Fruit fly (Drosophila melanogaster): Measurements from ENCODE around the gene CG7376.

The CG7376 gene

DNA sequence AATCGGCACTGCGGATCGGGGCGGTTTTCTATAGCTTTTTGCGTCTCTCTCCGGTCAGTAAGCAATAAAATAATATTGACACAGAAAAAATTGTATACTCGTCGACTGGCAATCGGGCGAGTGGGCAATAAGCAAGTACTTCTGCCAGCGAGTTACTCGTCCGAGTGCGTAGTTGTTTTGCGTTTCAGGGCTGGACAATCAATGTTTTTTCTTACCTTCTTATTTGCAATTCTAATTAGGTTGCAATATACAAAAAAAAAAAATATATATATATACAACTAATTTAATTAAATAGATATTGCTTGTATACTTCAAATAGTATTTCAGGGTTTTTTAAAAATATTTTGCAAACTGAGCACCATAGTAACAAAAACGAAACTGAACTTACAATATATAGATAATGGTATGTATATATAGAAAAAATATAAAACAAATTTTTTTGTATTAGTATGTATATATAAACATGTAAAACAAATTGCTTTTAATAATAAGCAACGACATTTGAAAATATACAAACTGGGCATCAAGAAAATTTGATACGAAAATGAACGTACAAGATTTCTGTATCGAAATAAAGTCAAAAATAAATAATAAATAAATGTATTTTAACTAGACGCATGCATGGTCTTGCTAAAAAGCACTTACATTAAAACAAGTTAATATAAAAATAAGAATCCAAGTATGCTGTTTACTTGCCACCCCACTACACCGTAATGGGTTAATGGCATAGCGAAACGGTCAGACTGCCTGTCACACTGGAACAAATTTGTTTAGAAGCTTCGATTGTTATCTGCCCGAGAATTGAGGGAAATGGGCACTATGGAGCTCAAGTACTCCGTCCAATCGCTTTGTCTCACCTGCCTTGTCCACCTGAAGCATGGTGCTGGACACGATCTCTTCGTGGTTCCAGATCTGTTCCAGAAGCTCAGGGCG lies 15.2 kb downstream of the CG7376 start, which contains the start of the genes D19A and CG7386 (continued):
- peak; percentile 32 for TF ChIP-seq CG8632 (GFP tag; optimal IDR thresholded peaks at IDR 0.05)
- TF ChIP-seq CG15336 (GFP tag; IDR thresholded peaks at IDR 0.05) = peak; percentile 50
- no peak for TF ChIP-seq vri (GFP tag; optimal IDR thresholded peaks at IDR 0.05)
- TF ChIP-seq eg (GFP tag; IDR thresholded peaks at IDR 0.05) = peak; percentile 53; the same call in 2 of the 3 replicates
- no peak for TF ChIP-seq Smox (GFP tag; optimal IDR thresholded peaks at IDR 0.05)
- peak; percentile 21 for TF ChIP-seq CG1621 (tag; optimal IDR thresholded peaks at IDR 0.05)
- peak; percentile 10 for TF ChIP-seq Lpt (GFP tag; optimal IDR thresholded peaks at IDR 0.05)
- peak; percentile 56 for TF ChIP-seq CG32006 (GFP tag; optimal IDR thresholded peaks at IDR 0.05)
- TF ChIP-seq Eip75B (GFP tag; optimal IDR thresholded peaks at IDR 0.05) = no peak
- peak; percentile 89 for TF ChIP-seq svp (GFP tag)
- TF ChIP-seq Blimp-1 (GFP tag; optimal IDR thresholded peaks at IDR 0.05) = no peak
- peak; percentile 25 for TF ChIP-seq CG11762 (GFP tag; optimal IDR thresholded peaks at IDR 0.05; ENCODE audit: insufficient read depth)
- TF ChIP-seq Hr38 (GFP tag; optimal IDR thresholded peaks at IDR 0.05) = no peak
- no peak for TF ChIP-seq Sox102F (GFP tag; optimal IDR thresholded peaks at IDR 0.05)
- TF ChIP-seq CG9139 (GFP tag; optimal IDR thresholded peaks at IDR 0.05) = no peak
- TF ChIP-seq Sox15 (GFP tag; optimal IDR thresholded peaks at IDR 0.05) = peak; percentile 20
- TF ChIP-seq Ets21C (GFP tag; optimal IDR thresholded peaks at IDR 0.05) = peak; percentile 46
- peak; percentile 11 for TF ChIP-seq Ets96B (tag; optimal IDR thresholded peaks at IDR 0.05)

- TF ChIP-seq CG11762 (GFP tag; optimal IDR thresholded peaks at IDR 0.05; ENCODE audit: insufficient read depth) (peak; percentile 29), svp (GFP tag) (no peak), net (GFP tag; optimal IDR thresholded peaks at IDR 0.05) (no peak), Sox102F (GFP tag; optimal IDR thresholded peaks at IDR 0.05) (no peak), CG11294 (GFP tag; IDR thresholded peaks at IDR 0.05) (peak; percentile 71; the same call in 1 of the 2 replicates), fd59A (GFP tag; optimal IDR thresholded peaks at IDR 0.05) (peak; percentile 52), achi (GFP tag; optimal IDR thresholded peaks at IDR 0.05) (no peak), Blimp-1 (GFP tag; optimal IDR thresholded peaks at IDR 0.05) (no peak), Sox15 (GFP tag; optimal IDR thresholded peaks at IDR 0.05) (peak; percentile 90), CG31627 (GFP tag; optimal IDR thresholded peaks at IDR 0.05) (peak; percentile 90), cyc (GFP tag; optimal IDR thresholded peaks at IDR 0.05) (peak; percentile 79), CG6808 (GFP tag; optimal IDR thresholded peaks at IDR 0.05) (no peak), CG1621 (tag; optimal IDR thresholded peaks at IDR 0.05) (no peak), esn (GFP tag; optimal IDR thresholded peaks at IDR 0.05) (peak; percentile 88), dac (GFP tag; optimal IDR thresholded peaks at IDR 0.05) (peak; percentile 35), salr (GFP tag; optimal IDR thresholded peaks at IDR 0.05) (no peak), fd85E (GFP tag; optimal IDR thresholded peaks at IDR 0.05) (peak; percentile 25), CG6276 (GFP tag; optimal IDR thresholded peaks at IDR 0.05) (no peak), CG7368 (GFP tag; optimal IDR thresholded peaks at IDR 0.05) (peak; percentile 47), CG32006 (GFP tag; optimal IDR thresholded peaks at IDR 0.05) (no peak), Lpt (GFP tag; optimal IDR thresholded peaks at IDR 0.05) (peak; percentile 60), Hr39 (GFP tag; optimal IDR thresholded peaks at IDR 0.05) (peak; percentile 86), CG10669 (GFP tag; optimal IDR thresholded peaks at IDR 0.05) (peak; percentile 73), CG11902 (GFP tag; optimal IDR thresholded peaks at IDR 0.05) (peak; percentile 81), Hr38 (GFP tag; optimal IDR thresholded peaks at IDR 0.05) (no peak), CG34406 (GFP tag; optimal IDR thresholded peaks at IDR 0.05) (no peak), CG8632 (GFP tag; optimal IDR thresholded peaks at IDR 0.05) (peak; percentile 70), Met (GFP tag; optimal IDR thresholded peaks at IDR 0.05) (peak; percentile 82), CG10631 (GFP tag; optimal IDR thresholded peaks at IDR 0.05) (peak; percentile 87), CG8319 (GFP tag; optimal IDR thresholded peaks at IDR 0.05) (peak; percentile 68), Eip78C (GFP tag) (no peak), spab (GFP tag; optimal IDR thresholded peaks at IDR 0.05) (no peak), CG4318 (GFP tag; optimal IDR thresholded peaks at IDR 0.05) (no peak), Smox (GFP tag; optimal IDR thresholded peaks at IDR 0.05) (no peak), dsx (GFP tag; optimal IDR thresholded peaks at IDR 0.05; ENCODE audit: poor library complexity, severe bottlenecking) (no peak), OdsH (GFP tag; optimal IDR thresholded peaks at IDR 0.05) (peak; percentile 86), topi (GFP tag; optimal IDR thresholded peaks at IDR 0.05) (peak; percentile 74), pdm3 (GFP tag; optimal IDR thresholded peaks at IDR 0.05) (no peak)
Measured at dm6 chr3L:6192822-6193555, 18.9 kb downstream of the CG7376 start, which contains the start of the genes Sf3b6 and Tnpo. TSS of gene Sf3b6 (minus strand) at chr3L:6193179. TSS of gene Tnpo (plus strand) at chr3L:6193480.

Data from whole organism, prepupa.